Worm (Caenorhabditis elegans): ENCODE measurements around the gene ngn-1.
"Not testable (repeated sequence)": the region's sequence is repeated elsewhere in the genome, so short reads cannot be mapped to it uniquely, and the experiment has no call there.

DNA sequence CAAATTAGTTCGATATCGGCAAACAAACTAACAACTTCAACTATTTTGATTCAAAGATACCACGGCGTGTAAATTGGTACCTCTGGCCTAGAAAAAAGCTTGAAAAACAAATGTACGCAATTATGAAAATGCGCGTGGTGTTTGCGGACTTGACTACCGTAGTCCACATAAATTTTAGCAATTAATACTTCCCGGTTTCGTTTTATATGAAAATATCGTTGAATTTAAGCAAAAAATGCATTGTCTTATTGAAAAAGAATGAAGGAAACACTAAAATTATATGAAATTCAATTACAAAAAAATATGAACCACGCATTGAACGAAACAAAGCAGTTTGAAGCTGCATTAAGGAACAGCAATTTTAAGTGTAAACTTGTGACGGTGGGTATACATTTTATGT is 46.8 kb upstream of the ngn-1 start, which contains the start of gene gpx-4:
- not testable (repeated sequence) for TF ChIP-seq fkh-10 (GFP tag; optimal IDR thresholded peaks at IDR 0.05); ama-1 (optimal IDR thresholded peaks at IDR 0.05); hlh-30 (tag; optimal IDR thresholded peaks at IDR 0.05; ENCODE audit: insufficient read depth)
